Fruit fly (Drosophila melanogaster) S2 (cell line): ENCODE measurements around the gene CG5909.

Source experiments
- CG8478 ChIP-seq: fragments of >200 bp; optimal IDR thresholded peaks from 2 replicates; lab custom pipeline; 2018
- CTCF ChIP-seq, 2 experiments: fragments of >200 bp; optimal IDR thresholded peaks; 2 replicates each; lab custom pipeline; 2018

The CG5909 gene

dm6 chr3R:27137914-27138323, 23.0 kb upstream of the CG5909 start:
- TF ChIP-seq CTCF (optimal IDR thresholded peaks at IDR 0.05; lab: Kevin White, UChicago) = no peak
- TF ChIP-seq CG8478 (lab: Kevin White, UChicago) = no peak

- no peak for TF ChIP-seq CTCF (optimal IDR thresholded peaks at IDR 0.05; lab: Kevin White, UChicago)
- no peak for TF ChIP-seq CG8478 (lab: Kevin White, UChicago)
Observed at dm6 chr3R:27138700-27139099, 22.3 kb upstream of the CG5909 start.

dm6 chr3R:27139963-27140362, 21.0 kb upstream of the CG5909 start:
- no peak for TF ChIP-seq CG8478 (lab: Kevin White, UChicago)
- TF ChIP-seq CTCF (optimal IDR thresholded peaks at IDR 0.05; lab: Kevin White, UChicago) = no peak

dm6 chr3R:27148812-27149769, 11.9 kb upstream of the CG5909 start:
- no peak for TF ChIP-seq CG8478 (lab: Kevin White, UChicago)

dm6 chr3R:27149884-27150676, 10.9 kb upstream of the CG5909 start:
- TF ChIP-seq CTCF (optimal IDR thresholded peaks at IDR 0.05; lab: Kevin White, UChicago) = no peak
- no peak for TF ChIP-seq CG8478 (lab: Kevin White, UChicago)

dm6 chr3R:27150685-27151515, 10.1 kb upstream of the CG5909 start, which contains the start of gene CG6051:
Gene CG6051, minus strand, starts transcription at chr3R:27151069.
- TF ChIP-seq CG8478 (lab: Kevin White, UChicago) = no peak
- TF ChIP-seq CTCF (optimal IDR thresholded peaks at IDR 0.05; lab: Kevin White, UChicago) = peak; percentile 26 to 44

- TF ChIP-seq CTCF (optimal IDR thresholded peaks at IDR 0.05; lab: Kevin White, UChicago) (peak; percentile 79 to 80), CG8478 (lab: Kevin White, UChicago) (no peak)
Observed at dm6 chr3R:27151516-27151823, 9.5 kb upstream of the CG5909 start, which contains the start of gene Men-b. Gene Men-b, plus strand, starts transcription at chr3R:27151662.

dm6 chr3R:27152129-27152968, 8.6 kb upstream of the CG5909 start:
- TF ChIP-seq CG8478 (lab: Kevin White, UChicago) = no peak
- no peak for TF ChIP-seq CTCF (optimal IDR thresholded peaks at IDR 0.05; lab: Kevin White, UChicago)

dm6 chr3R:27153062-27153878, 7.7 kb upstream of the CG5909 start:
- TF ChIP-seq CTCF (optimal IDR thresholded peaks at IDR 0.05; lab: Kevin White, UChicago) (no peak), CG8478 (lab: Kevin White, UChicago) (no peak)

dm6 chr3R:27154001-27154400, 7.0 kb upstream of the CG5909 start:
- no peak for TF ChIP-seq CG8478 (lab: Kevin White, UChicago)
- no peak for TF ChIP-seq CTCF (optimal IDR thresholded peaks at IDR 0.05; lab: Kevin White, UChicago)

dm6 chr3R:27157814-27158213, 3.1 kb upstream of the CG5909 start, which contains the start of gene grass:
Gene grass, plus strand, starts transcription at chr3R:27157948.
- TF ChIP-seq CG8478 (lab: Kevin White, UChicago) (no peak), CTCF (optimal IDR thresholded peaks at IDR 0.05; lab: Kevin White, UChicago) (no peak)

dm6 chr3R:27159870-27160269, 1.1 kb upstream of the CG5909 start:
- TF ChIP-seq CG8478 (lab: Kevin White, UChicago) (no peak), CTCF (optimal IDR thresholded peaks at IDR 0.05; lab: Kevin White, UChicago) (no peak)
